Fruit fly (Drosophila melanogaster): ENCODE measurements around the gene gudu.

The gudu gene

DNA sequence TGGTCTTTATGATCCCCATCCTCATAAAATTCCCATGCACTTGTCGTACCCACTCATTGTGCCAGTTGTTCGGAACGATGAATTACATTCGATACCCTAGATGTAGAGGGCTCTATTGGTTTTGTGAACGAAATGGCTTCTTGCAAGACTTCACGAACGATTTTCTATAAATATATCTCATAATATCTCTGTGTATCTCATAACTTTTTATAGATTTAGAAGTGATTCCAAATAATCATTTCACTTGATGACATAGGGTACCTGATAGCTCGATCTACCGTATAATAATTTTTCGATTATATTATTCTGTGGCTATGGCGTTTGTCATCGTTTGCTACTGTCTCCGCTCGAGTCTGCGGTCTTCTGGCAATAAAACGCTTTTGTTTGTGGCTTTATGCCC lies 8.7 kb downstream of the gudu start (continued):
- no peak for TF ChIP-seq CG7745 (tag; optimal IDR thresholded peaks at IDR 0.05)
- TF ChIP-seq org-1 (GFP tag; optimal IDR thresholded peaks at IDR 0.05): peak; percentile 48
- TF ChIP-seq Dll (GFP tag; IDR thresholded peaks at IDR 0.05; ENCODE audit: partially characterized antibody): no peak
- TF ChIP-seq CG7987 (GFP tag; optimal IDR thresholded peaks at IDR 0.05): peak; percentile 35
- no peak for TF ChIP-seq nom (GFP tag; optimal IDR thresholded peaks at IDR 0.05)
- TF ChIP-seq schlank (tag; optimal IDR thresholded peaks at IDR 0.05): no peak
- no peak for TF ChIP-seq cad (GFP tag; optimal IDR thresholded peaks at IDR 0.05)
- peak in 1 of 2 experiments; percentile 21 for TF ChIP-seq Eip74EF (GFP tag; optimal IDR thresholded peaks at IDR 0.05)
- TF ChIP-seq CG12219 (GFP tag; optimal IDR thresholded peaks at IDR 0.05): peak; percentile 65
- no peak for TF ChIP-seq shn (GFP tag; optimal IDR thresholded peaks at IDR 0.05)
- TF ChIP-seq CG15514 (GFP tag; optimal IDR thresholded peaks at IDR 0.05): peak; percentile 46
- TF ChIP-seq Nf-YB (GFP tag; optimal IDR thresholded peaks at IDR 0.05): peak; percentile 16
- TF ChIP-seq HmgZ (tag; optimal IDR thresholded peaks at IDR 0.05): peak; percentile 47
- TF ChIP-seq Oaz (GFP tag; IDR thresholded peaks at IDR 0.05): 0 out of 2 replicates have a peak, but pooled peaks have one; percentile 41
- TF ChIP-seq CG16863 (GFP tag; optimal IDR thresholded peaks at IDR 0.05): no peak
- no peak for TF ChIP-seq Dref (GFP tag; IDR thresholded peaks at IDR 0.05)
- TF ChIP-seq CG17912 (GFP tag; optimal IDR thresholded peaks at IDR 0.05): no peak
- TF ChIP-seq ATbp (GFP tag; optimal IDR thresholded peaks at IDR 0.05): peak; percentile 50
- peak; percentile 3 for TF ChIP-seq CG11723 (GFP tag; optimal IDR thresholded peaks at IDR 0.05)
- TF ChIP-seq CG12104 (GFP tag; optimal IDR thresholded peaks at IDR 0.05): peak; percentile 39
- peak; percentile 59 for TF ChIP-seq nmo (GFP tag; optimal IDR thresholded peaks at IDR 0.05)
- TF ChIP-seq prd (optimal IDR thresholded peaks at IDR 0.05): no peak
- TF ChIP-seq prd (GFP tag; IDR thresholded peaks at IDR 0.05): peak; percentile 85
- TF ChIP-seq CG8478 (optimal IDR thresholded peaks at IDR 0.05): no peak
- no peak for TF ChIP-seq gro (GFP tag; optimal IDR thresholded peaks at IDR 0.05)
- TF ChIP-seq CG2889 (GFP tag; IDR thresholded peaks at IDR 0.05): no peak
- no peak for TF ChIP-seq Kr (GFP tag; optimal IDR thresholded peaks at IDR 0.05)
- TF ChIP-seq sr (GFP tag; IDR thresholded peaks at IDR 0.05): peak; percentile 14; the same call in 1 of the 3 replicates
- TF ChIP-seq CG10543 (GFP tag; optimal IDR thresholded peaks at IDR 0.05): no peak
- TF ChIP-seq Xbp1 (GFP tag; optimal IDR thresholded peaks at IDR 0.05): peak; percentile 75
- peak; percentile 64 for TF ChIP-seq al (GFP tag; IDR thresholded peaks at IDR 0.05)
- no peak for TF ChIP-seq Usf (GFP tag; optimal IDR thresholded peaks at IDR 0.05)
- TF ChIP-seq Ssrp (tag; optimal IDR thresholded peaks at IDR 0.05): peak; percentile 52
- TF ChIP-seq repo (GFP tag; optimal IDR thresholded peaks at IDR 0.05): no peak
- TF ChIP-seq CG5180 (GFP tag; optimal IDR thresholded peaks at IDR 0.05): peak; percentile 12
- peak; percentile 67 for TF ChIP-seq CG8924 (tag; optimal IDR thresholded peaks at IDR 0.05)
- no peak for TF ChIP-seq knrl (GFP tag; IDR thresholded peaks at IDR 0.05; ENCODE audit: partially characterized antibody)
- TF ChIP-seq CG3065 (GFP tag; optimal IDR thresholded peaks at IDR 0.05): no peak
- TF ChIP-seq CG17568 (GFP tag; optimal IDR thresholded peaks at IDR 0.05): peak; percentile 11
- no peak for TF ChIP-seq Tbp (GFP tag; optimal IDR thresholded peaks at IDR 0.05)
- TF ChIP-seq Ets97D (GFP tag; optimal IDR thresholded peaks at IDR 0.05): no peak
- no peak for TF ChIP-seq mirr (GFP tag; optimal IDR thresholded peaks at IDR 0.05)
- TF ChIP-seq esg (GFP tag; conservative IDR thresholded peaks at IDR 0.05): peak; percentile 51
- TF ChIP-seq bigmax (GFP tag; optimal IDR thresholded peaks at IDR 0.05): no peak
- TF ChIP-seq CG2875 (GFP tag; optimal IDR thresholded peaks at IDR 0.05): peak; percentile 42
- TF ChIP-seq Atf-2 (GFP tag; optimal IDR thresholded peaks at IDR 0.05): no peak
- TF ChIP-seq sens-2 (GFP tag; IDR thresholded peaks at IDR 0.05): no peak
- TF ChIP-seq sima (GFP tag; optimal IDR thresholded peaks at IDR 0.05): no peak
- TF ChIP-seq CG32767 (GFP tag; IDR thresholded peaks at IDR 0.05): peak; percentile 63; the same call in 1 of the 2 replicates
- TF ChIP-seq CG12155 (GFP tag; optimal IDR thresholded peaks at IDR 0.05): peak; percentile 42
- TF ChIP-seq CG14441 (GFP tag; IDR thresholded peaks at IDR 0.05): peak; percentile 84

Measured in whole organism, embryonic.